Worm (Caenorhabditis elegans) whole organism, young adult: ENCODE measurements around the gene T28H10.2.

Experiments
- B0261.1 ChIP-seq: sonication (generic microtip); optimal IDR thresholded peaks from 2 replicates; lab custom pipeline; 2016; ENCODE audit warnings: mild to moderate bottlenecking, missing genetic modification characterization, moderate library complexity, missing compliant biosample characterization
- B0336.3 ChIP-seq: fragments of 200-800 bp; sonication (Bioruptor generic); IDR thresholded peaks from 2 replicates; pipeline ENCODE4 v1.3.6; 2022; ENCODE audit warnings: missing genetic modification characterization, missing compliant biosample characterization
- C06A6.2 ChIP-seq: fragments of 200-800 bp; sonication (Bioruptor generic); conservative IDR thresholded peaks from 2 replicates; pipeline ENCODE4 v1.3.6; 2022; ENCODE audit warnings: missing genetic modification characterization, missing compliant biosample characterization
- D2030.7 ChIP-seq: fragments of 200-800 bp; sonication (Bioruptor generic); IDR thresholded peaks from 2 replicates; pipeline ENCODE4 v1.3.6; 2022; ENCODE audit warnings: missing genetic modification reagents, missing genetic modification characterization, missing compliant biosample characterization
- F22D6.2 ChIP-seq: sonication (generic microtip); optimal IDR thresholded peaks from 2 replicates; lab custom pipeline; 2016; ENCODE audit warnings: mild to moderate bottlenecking, missing genetic modification characterization, missing compliant biosample characterization
- F23B12.7 ChIP-seq: sonication (generic microtip); optimal IDR thresholded peaks from 2 replicates; lab custom pipeline; 2017; ENCODE audit warnings: missing genetic modification characterization, mild to moderate bottlenecking, missing compliant biosample characterization, antibody characterized with exemption, moderate library complexity; ENCODE audit not compliant: insufficient read depth
- F52B5.7 ChIP-seq: sonication (generic microtip); optimal IDR thresholded peaks from 2 replicates; lab custom pipeline; 2016; ENCODE audit warnings: mild to moderate bottlenecking, missing genetic modification characterization, missing compliant biosample characterization
- F55B11.4 ChIP-seq: sonication (generic microtip); optimal IDR thresholded peaks from 2 replicates; lab custom pipeline; 2016; ENCODE audit warnings: missing compliant biosample characterization, missing genetic modification characterization, borderline replicate concordance; ENCODE audit not compliant: insufficient read depth
- K11D2.4 ChIP-seq: fragments of 200-800 bp; sonication (Bioruptor generic); IDR thresholded peaks from 2 replicates; pipeline ENCODE4 v1.3.6; 2022; ENCODE audit warnings: missing genetic modification reagents, missing genetic modification characterization, missing compliant biosample characterization
- K12H6.12 ChIP-seq: fragments of 200-800 bp; sonication (Bioruptor generic); optimal IDR thresholded peaks from 2 replicates; lab custom pipeline; 2018; ENCODE audit warnings: mild to moderate bottlenecking, missing genetic modification characterization, missing compliant biosample characterization
- T26A5.8 ChIP-seq: sonication (generic microtip); optimal IDR thresholded peaks from 2 replicates; lab custom pipeline; 2016; ENCODE audit warnings: missing genetic modification characterization, missing compliant biosample characterization
- Y53F4B.3 ChIP-seq: fragments of 200-800 bp; sonication (Bioruptor generic); IDR thresholded peaks from 2 replicates; pipeline ENCODE4 v1.3.6; 2022; ENCODE audit warnings: missing genetic modification reagents, missing genetic modification characterization, missing compliant biosample characterization
- Y53G8AR.9 ChIP-seq: fragments of 200-800 bp; sonication (Bioruptor generic); conservative IDR thresholded peaks from 2 replicates; pipeline ENCODE4 v1.3.6; 2022; ENCODE audit warnings: missing genetic modification reagents, missing genetic modification characterization, missing compliant biosample characterization
- Y56A3A.18 ChIP-seq: fragments of 200-800 bp; sonication (Bioruptor generic); IDR thresholded peaks from 2 replicates; pipeline ENCODE4 v1.3.6; 2022; ENCODE audit warnings: missing genetic modification reagents, missing genetic modification characterization, missing compliant biosample characterization
- Y95B8A.8 ChIP-seq: fragments of 200-800 bp; sonication (Bioruptor generic); IDR thresholded peaks from 2 replicates; pipeline ENCODE4 v1.3.6; 2022; ENCODE audit warnings: missing genetic modification reagents, missing genetic modification characterization, missing compliant biosample characterization
- akir-1 ChIP-seq: fragments of 200-800 bp; sonication (Bioruptor generic); optimal IDR thresholded peaks from 2 replicates; lab custom pipeline; 2018; ENCODE audit warnings: mild to moderate bottlenecking, missing genetic modification characterization, moderate library complexity, missing compliant biosample characterization
- aptf-2 ChIP-seq: fragments of 200-800 bp; sonication (Bioruptor generic); conservative IDR thresholded peaks from 2 replicates; pipeline ENCODE4 v1.3.6; 2022; ENCODE audit warnings: missing genetic modification reagents, missing genetic modification characterization, missing compliant biosample characterization
- aptf-3 ChIP-seq: fragments of 200-800 bp; sonication (Bioruptor generic); IDR thresholded peaks from 2 replicates; pipeline ENCODE4 v1.3.6; 2022; ENCODE audit warnings: missing genetic modification characterization, missing compliant biosample characterization
- atf-7 ChIP-seq: sonication (generic microtip); optimal IDR thresholded peaks from 2 replicates; lab custom pipeline; 2017; ENCODE audit warnings: mild to moderate bottlenecking, missing genetic modification characterization, missing compliant biosample characterization
- cebp-2 ChIP-seq: fragments of 200-800 bp; sonication (Bioruptor generic); IDR thresholded peaks from 2 replicates; pipeline ENCODE4 v1.3.6; 2022; ENCODE audit warnings: missing genetic modification characterization, missing compliant biosample characterization
- ceh-58 ChIP-seq: fragments of 200-800 bp; sonication (Bioruptor generic); IDR thresholded peaks from 2 replicates; pipeline ENCODE4 v1.3.6; 2022; ENCODE audit warnings: missing genetic modification characterization, missing compliant biosample characterization
- chd-7 ChIP-seq: sonication (generic microtip); optimal IDR thresholded peaks from 2 replicates; lab custom pipeline; 2016; ENCODE audit warnings: mild to moderate bottlenecking, missing genetic modification characterization, moderate library complexity, missing compliant biosample characterization
- dpff-1 ChIP-seq: sonication (generic microtip); optimal IDR thresholded peaks from 2 replicates; lab custom pipeline; 2017; ENCODE audit warnings: mild to moderate bottlenecking, missing genetic modification characterization, missing compliant biosample characterization
- dpl-1 ChIP-seq: fragments of 150-350 bp; optimal IDR thresholded peaks from 2 replicates; lab custom pipeline; 2014; ENCODE audit warnings: missing biosample characterization, missing genetic modification reagents, missing genetic modification characterization
- gei-17 ChIP-seq: fragments of 200-800 bp; sonication (Bioruptor generic); optimal IDR thresholded peaks from 2 replicates; lab custom pipeline; 2018; ENCODE audit warnings: mild to moderate bottlenecking, missing genetic modification characterization, missing compliant biosample characterization
- him-1 ChIP-seq: sonication (generic microtip); optimal IDR thresholded peaks from 2 replicates; lab custom pipeline; 2016; ENCODE audit warnings: missing genotype, missing genetic modification reagents, missing genetic modification characterization, missing compliant biosample characterization
- hlh-26 ChIP-seq: fragments of 200-800 bp; sonication (Bioruptor generic); conservative IDR thresholded peaks from 2 replicates; pipeline ENCODE4 v1.3.6; 2022; ENCODE audit warnings: missing genetic modification reagents, missing genetic modification characterization, missing compliant biosample characterization
- hmg-1.2 ChIP-seq: fragments of 200-800 bp; sonication (Bioruptor generic); IDR thresholded peaks from 2 replicates; pipeline ENCODE4 v1.3.6; 2022; ENCODE audit warnings: missing genetic modification reagents, missing genetic modification characterization, missing compliant biosample characterization
- hrde-1 ChIP-seq: sonication (generic microtip); optimal IDR thresholded peaks from 2 replicates; lab custom pipeline; 2016; ENCODE audit warnings: missing genetic modification characterization, mild to moderate bottlenecking, missing compliant biosample characterization, moderate library complexity, missing genotype, missing genetic modification reagents, borderline replicate concordance
- hsf-1 ChIP-seq: fragments of 200-800 bp; sonication (Bioruptor generic); IDR thresholded peaks from 2 replicates; pipeline ENCODE4 v1.3.6; 2022; ENCODE audit warnings: missing genetic modification reagents, missing genetic modification characterization, missing compliant biosample characterization
- lin-54 ChIP-seq: fragments of 200-800 bp; sonication (Bioruptor generic); optimal IDR thresholded peaks from 2 replicates; lab custom pipeline; 2018; ENCODE audit warnings: mild to moderate bottlenecking, missing genetic modification characterization, missing compliant biosample characterization
- madf-8 ChIP-seq: fragments of 200-800 bp; sonication (Bioruptor generic); conservative IDR thresholded peaks from 2 replicates; pipeline ENCODE4 v1.3.6; 2022; ENCODE audit warnings: missing genetic modification reagents, missing genetic modification characterization, missing compliant biosample characterization
- nfya-2 ChIP-seq: fragments of 200-800 bp; sonication (Bioruptor generic); IDR thresholded peaks from 2 replicates; pipeline ENCODE4 v1.3.6; 2022; ENCODE audit warnings: missing genetic modification reagents, missing genetic modification characterization, missing compliant biosample characterization
- nhr-120 ChIP-seq: fragments of 200-800 bp; sonication (Bioruptor generic); IDR thresholded peaks from 2 replicates; pipeline ENCODE4 v1.3.6; 2022; ENCODE audit warnings: missing genetic modification characterization, missing compliant biosample characterization
- nhr-90 ChIP-seq: sonication (generic microtip); optimal IDR thresholded peaks from 2 replicates; lab custom pipeline; 2016; ENCODE audit warnings: missing genotype, mild to moderate bottlenecking, missing genetic modification characterization, missing compliant biosample characterization
- pbrm-1 ChIP-seq: fragments of 200-800 bp; sonication (Bioruptor generic); IDR thresholded peaks from 2 replicates; pipeline ENCODE4 v1.3.6; 2022; ENCODE audit warnings: missing genetic modification reagents, missing genetic modification characterization, missing compliant biosample characterization
- pha-4 ChIP-seq: fragments of 150-350 bp; sonication (generic microtip); optimal IDR thresholded peaks from 2 replicates; lab custom pipeline; 2014; ENCODE audit warnings: missing biosample characterization, missing genetic modification reagents, missing genetic modification characterization
- rpc-1 ChIP-seq, 2 experiments: fragments of 150-350 bp in 1 of 2; sonication (generic microtip) in 1 of 2; optimal IDR thresholded peaks; 2 replicates each; lab custom pipeline; 2014 to 2018; ENCODE audit warnings: missing biosample characterization in 1 of 2, missing genetic modification characterization in 1 of 2, missing genetic modification reagents in 1 of 2, missing genotype in 1 of 2
- sdz-38 ChIP-seq: sonication (generic microtip); optimal IDR thresholded peaks from 2 replicates; lab custom pipeline; 2016; ENCODE audit warnings: missing genotype, missing genetic modification characterization, missing compliant biosample characterization
- snpc-1.3 ChIP-seq: sonication (generic microtip); optimal IDR thresholded peaks from 2 replicates; lab custom pipeline; 2017; ENCODE audit warnings: missing genetic modification characterization, mild to moderate bottlenecking, missing compliant biosample characterization, antibody characterized with exemption, moderate library complexity, missing genotype, missing genetic modification reagents; ENCODE audit not compliant: insufficient read depth
- snpc-3.4 ChIP-seq: sonication (generic microtip); optimal IDR thresholded peaks from 2 replicates; lab custom pipeline; 2017; ENCODE audit warnings: missing genetic modification characterization, mild to moderate bottlenecking, missing compliant biosample characterization, antibody characterized with exemption, moderate library complexity, missing genotype, missing genetic modification reagents
- snpc-4 ChIP-seq, 5 experiments: fragments of 150-350 bp in 1 of 5; sonication (generic microtip) in 4 of 5; optimal IDR thresholded peaks; 2 replicates each; lab custom pipeline; 2014 to 2018; ENCODE audit warnings: missing genetic modification characterization in 5 of 5, missing biosample characterization in 3 of 5, antibody characterized with exemption in 2 of 5, mild to moderate bottlenecking in 2 of 5, missing compliant biosample characterization in 2 of 5, missing genotype in 2 of 5, moderate library complexity in 2 of 5, missing genetic modification reagents in 1 of 5
- tbx-9 ChIP-seq: sonication (generic microtip); optimal IDR thresholded peaks from 2 replicates; lab custom pipeline; 2016; ENCODE audit warnings: borderline replicate concordance, missing genetic modification characterization, inconsistent platforms, missing compliant biosample characterization
- xnd-1 ChIP-seq: sonication (generic microtip); optimal IDR thresholded peaks from 2 replicates; lab custom pipeline; 2016; ENCODE audit warnings: missing genotype, missing genetic modification reagents, missing genetic modification characterization, missing compliant biosample characterization
- zim-3 ChIP-seq: sonication (generic microtip); optimal IDR thresholded peaks from 2 replicates; lab custom pipeline; 2017; ENCODE audit warnings: mild to moderate bottlenecking, missing genetic modification characterization, moderate library complexity, missing compliant biosample characterization
- ztf-25 ChIP-seq: fragments of 200-800 bp; sonication (Bioruptor generic); IDR thresholded peaks from 2 replicates; pipeline ENCODE4 v1.3.6; 2022; ENCODE audit warnings: missing genetic modification reagents, missing genetic modification characterization, missing compliant biosample characterization
- ztf-3 ChIP-seq: fragments of 200-800 bp; sonication (Bioruptor generic); optimal IDR thresholded peaks from 2 replicates; lab custom pipeline; 2018; ENCODE audit warnings: mild to moderate bottlenecking, missing genetic modification characterization, missing compliant biosample characterization

Gene T28H10.2

DNA sequence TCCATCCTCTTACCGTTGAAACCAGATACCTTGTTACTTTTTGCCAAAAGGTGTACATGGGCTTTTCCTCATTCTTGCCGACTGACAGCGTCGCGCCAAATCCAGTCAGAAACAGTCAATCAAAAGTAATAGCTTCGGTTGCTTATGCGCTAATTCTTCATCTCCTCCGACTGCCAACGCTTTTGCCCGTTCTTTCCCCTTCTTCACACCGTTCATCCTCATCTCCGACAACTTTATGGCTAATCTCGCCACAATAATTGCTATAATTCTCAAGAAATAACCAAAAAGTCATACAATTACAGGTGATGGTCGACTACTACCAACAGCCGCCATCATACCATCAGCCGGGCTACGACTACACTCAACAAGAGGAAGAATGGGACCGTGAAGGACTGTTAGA, 34.6 kb downstream of the T28H10.2 start, which contains the start of gene atn-1:
TSS of gene atn-1 (plus strand) at position 301 of the 400 bp plus-strand sequence.
- no peak for TF ChIP-seq tbx-9 (tag; lab: Kevin White, UChicago)
- TF ChIP-seq Y95B8A.8: no peak
- no peak for TF ChIP-seq chd-7 (tag; lab: Kevin White, UChicago)
- TF ChIP-seq Y53F4B.3: no peak
- no peak for TF ChIP-seq hsf-1 (GFP tag; lab: Robert Waterston, UW)
- TF ChIP-seq F23B12.7 (tag; lab: Kevin White, UChicago): no peak
- TF ChIP-seq dpl-1 (GFP tag; lab: Kevin White, UChicago): no peak
- no peak for TF ChIP-seq lin-54 (GFP tag; lab: Kevin White, UChicago)
- no peak for TF ChIP-seq hrde-1 (tag; lab: Kevin White, UChicago)
- TF ChIP-seq madf-8: no peak

DNA sequence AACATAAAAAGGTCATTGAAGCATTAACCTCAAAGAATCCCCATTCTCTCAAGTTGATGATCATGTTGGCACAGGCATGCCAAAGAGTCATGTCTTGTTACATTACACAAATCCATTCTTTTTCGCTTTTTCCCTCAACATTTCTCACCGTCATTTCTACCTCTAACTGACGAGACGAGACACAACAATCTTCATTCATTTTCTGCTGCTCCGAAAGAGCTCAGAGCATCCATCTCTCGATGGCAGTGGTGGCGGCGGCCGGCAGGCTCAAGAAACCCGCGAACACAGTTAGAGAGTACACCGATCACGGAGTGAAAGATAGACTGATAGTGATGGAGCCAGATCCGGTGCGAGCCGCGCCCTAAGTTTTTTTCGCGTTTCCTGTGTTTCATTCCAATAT, 35.6 kb downstream of the T28H10.2 start:
- TF ChIP-seq T26A5.8 (tag; lab: Kevin White, UChicago) (no peak), snpc-1.3 (tag; lab: Kevin White, UChicago) (no peak), ceh-58 (no peak), sdz-38 (tag; lab: Kevin White, UChicago) (no peak), ztf-3 (GFP tag; lab: Kevin White, UChicago) (no peak), Y53G8AR.9 (GFP tag; lab: Robert Waterston, UW) (no peak), B0261.1 (no peak), snpc-4 (GFP tag; optimal IDR thresholded peaks at IDR 0.05; lab: Kevin White, UChicago) (no peak), snpc-4 (tag; optimal IDR thresholded peaks at IDR 0.05; lab: Kevin White, UChicago) (no peak), hmg-1.2 (GFP tag; lab: Robert Waterston, UW) (no peak), pha-4 (no peak), aptf-2 (no peak), xnd-1 (tag; lab: Kevin White, UChicago) (no peak), aptf-3 (no peak), zim-3 (tag; lab: Kevin White, UChicago) (peak; percentile 34), cebp-2 (GFP tag; lab: Robert Waterston, UW) (no peak), snpc-3.4 (tag; lab: Kevin White, UChicago) (no peak), F52B5.7 (tag; lab: Kevin White, UChicago) (no peak), atf-7 (tag; lab: Kevin White, UChicago) (no peak), F22D6.2 (no peak), C06A6.2 (GFP tag; lab: Robert Waterston, UW) (no peak), B0336.3 (GFP tag; lab: Robert Waterston, UW) (no peak), him-1 (no peak), D2030.7 (GFP tag; lab: Robert Waterston, UW) (no peak), F55B11.4 (tag; lab: Kevin White, UChicago) (no peak), nhr-90 (tag; lab: Kevin White, UChicago) (peak; percentile 5), K11D2.4 (no peak), K12H6.12 (tag; lab: Kevin White, UChicago) (peak; percentile 9), nhr-120 (GFP tag; lab: Robert Waterston, UW) (no peak), ztf-25 (GFP tag; lab: Robert Waterston, UW) (no peak), pbrm-1 (GFP tag; lab: Robert Waterston, UW) (peak; percentile 38; the same call in 1 of the 2 replicates), hlh-26 (GFP tag; lab: Robert Waterston, UW) (no peak), dpl-1 (GFP tag; lab: Kevin White, UChicago) (no peak), rpc-1 (optimal IDR thresholded peaks at IDR 0.05; lab: Kevin White, UChicago) (no peak), rpc-1 (tag; optimal IDR thresholded peaks at IDR 0.05; lab: Kevin White, UChicago) (no peak), dpff-1 (tag; lab: Kevin White, UChicago) (no peak), gei-17 (GFP tag; lab: Kevin White, UChicago) (no peak), nfya-2 (GFP tag; lab: Robert Waterston, UW) (no peak), hsf-1 (GFP tag; lab: Robert Waterston, UW) (no peak), akir-1 (GFP tag; lab: Kevin White, UChicago) (no peak), Y56A3A.18 (GFP tag; lab: Robert Waterston, UW) (no peak)
